Worm (Caenorhabditis elegans) whole organism, L4 larva: ENCODE data around the gene tag-244.

Experiments used
- ama-1 ChIP-seq: fragments of 150-350 bp; optimal IDR thresholded peaks from 2 replicates; lab custom pipeline; 2014; ENCODE audit warnings: inconsistent platforms, mixed read lengths
- dmd-9 ChIP-seq: fragments of 200-800 bp; sonication (Bioruptor generic); IDR thresholded peaks from 2 replicates; pipeline ENCODE4 v1.3.6; 2022; ENCODE audit warnings: missing genetic modification reagents, missing genetic modification characterization, missing compliant biosample characterization
- dve-1 ChIP-seq: sonication (generic microtip); optimal IDR thresholded peaks from 2 replicates; lab custom pipeline; 2017; ENCODE audit warnings: antibody characterized with exemption, mild to moderate bottlenecking, missing genetic modification characterization, missing compliant biosample characterization; ENCODE audit not compliant: insufficient read depth
- fkh-10 ChIP-seq: fragments of 150-350 bp; optimal IDR thresholded peaks from 2 replicates; lab custom pipeline; 2014; ENCODE audit warnings: missing biosample characterization, missing genetic modification reagents, missing genetic modification characterization
- madf-5 ChIP-seq, 2 experiments: fragments of 200-800 bp; sonication (Bioruptor generic); IDR thresholded peaks; 2 replicates each; pipeline ENCODE4 v1.3.6; 2022; ENCODE audit warnings: missing compliant biosample characterization in 2 of 2, missing genetic modification characterization in 2 of 2
- nhr-25 ChIP-seq: sonication (generic microtip); optimal IDR thresholded peaks from 2 replicates; lab custom pipeline; 2017; ENCODE audit warnings: missing genetic modification characterization, mild to moderate bottlenecking, missing compliant biosample characterization, antibody characterized with exemption, moderate library complexity, borderline replicate concordance; ENCODE audit not compliant: insufficient read depth
- nhr-28 ChIP-seq: fragments of 150-350 bp; optimal IDR thresholded peaks from 2 replicates; lab custom pipeline; 2014; ENCODE audit warnings: missing biosample characterization, missing genetic modification characterization
- sdz-12 ChIP-seq: fragments of 200-800 bp; sonication (Bioruptor generic); optimal IDR thresholded peaks from 2 replicates; lab custom pipeline; 2018; ENCODE audit warnings: mild to moderate bottlenecking, missing genetic modification characterization, missing compliant biosample characterization
- unc-39 ChIP-seq: sonication (generic microtip); optimal IDR thresholded peaks from 2 replicates; lab custom pipeline; 2017; ENCODE audit warnings: missing biosample characterization, missing genetic modification characterization
- unc-62 ChIP-seq, 3 experiments: fragments of 150-350 bp in 1 of 3; sonication (generic microtip); optimal IDR thresholded peaks in 2 of 3; peaks in 1 of 3; 1 replicate in 1 of 3; 2 replicates in 2 of 3; lab custom pipeline; 2014 to 2017; ENCODE audit warnings: missing biosample characterization in 3 of 3, missing genetic modification characterization in 3 of 3, missing genetic modification reagents in 3 of 3, missing genotype in 1 of 3

DNA sequence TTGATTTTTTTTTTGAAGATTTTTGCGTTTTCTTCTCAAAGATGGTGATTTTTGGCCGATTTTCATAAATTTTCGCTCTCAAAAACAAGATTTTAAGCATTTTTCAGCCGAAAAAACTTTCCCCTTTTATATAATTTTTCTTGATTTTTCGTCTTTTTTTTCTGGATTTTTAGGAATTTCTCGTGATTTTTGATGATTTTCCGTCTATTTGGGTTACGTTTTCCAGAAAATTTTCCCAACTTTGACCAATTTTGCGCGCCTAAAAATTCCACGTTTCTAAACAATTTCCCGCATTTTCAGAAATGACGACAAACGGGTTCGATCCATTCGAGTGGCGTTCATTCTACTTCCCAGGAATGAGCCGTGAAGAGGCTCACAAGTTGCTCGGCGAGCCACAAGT lies 46.3 kb downstream of the tag-244 start, which contains the start of gene ced-2:
- TF ChIP-seq ama-1 (no peak), nhr-28 (tag; lab: Kevin White, UChicago) (no peak), unc-62 (GFP tag; optimal IDR thresholded peaks at IDR 0.05 in 1 of 2; lab: Kevin White, UChicago) (no peak), unc-62 (tag; optimal IDR thresholded peaks at IDR 0.05; lab: Kevin White, UChicago) (no peak), nhr-25 (tag; lab: Kevin White, UChicago) (no peak), dmd-9 (GFP tag; lab: Robert Waterston, UW) (no peak), sdz-12 (no peak), unc-39 (tag; lab: Kevin White, UChicago) (no peak), madf-5 (GFP tag; IDR thresholded peaks at IDR 0.05; lab: Robert Waterston, UW) (no peak), dve-1 (tag; lab: Kevin White, UChicago) (no peak), fkh-10 (GFP tag; lab: Kevin White, UChicago) (no peak)
